Worm (Caenorhabditis elegans) whole organism, L3 larva: ENCODE measurements around the gene wht-3.

Experiments used
- ama-1 ChIP-seq: fragments of 150-350 bp; optimal IDR thresholded peaks from 2 replicates; lab custom pipeline; 2018
- eor-1 ChIP-seq, 2 experiments: fragments of 150-350 bp; optimal IDR thresholded peaks; 2 replicates each; lab custom pipeline; 2014 to 2018; ENCODE audit warnings: missing biosample characterization in 2 of 2, missing genetic modification characterization in 2 of 2
- lin-15B ChIP-seq: fragments of 150-350 bp; optimal IDR thresholded peaks from 2 replicates; lab custom pipeline; 2014; ENCODE audit warnings: missing biosample characterization, missing genetic modification characterization
- nhr-11 ChIP-seq: fragments of 150-350 bp; optimal IDR thresholded peaks from 2 replicates; lab custom pipeline; 2014; ENCODE audit warnings: missing biosample characterization, missing genetic modification characterization
- nhr-237 ChIP-seq: fragments of 150-350 bp; optimal IDR thresholded peaks from 2 replicates; lab custom pipeline; 2014; ENCODE audit warnings: missing biosample characterization, missing genetic modification characterization
- nhr-76 ChIP-seq: fragments of 150-350 bp; sonication (generic microtip); optimal IDR thresholded peaks from 5 replicates; lab custom pipeline; 2014; ENCODE audit warnings: missing biosample characterization, missing genetic modification characterization
- sea-2 ChIP-seq: fragments of 150-350 bp; sonication (generic microtip); optimal IDR thresholded peaks from 4 replicates; lab custom pipeline; 2014; ENCODE audit warnings: missing biosample characterization, missing genetic modification reagents, missing genetic modification characterization
- unc-62 ChIP-seq: fragments of 150-350 bp; sonication (generic microtip); optimal IDR thresholded peaks from 4 replicates; lab custom pipeline; 2014; ENCODE audit warnings: missing biosample characterization, missing genetic modification reagents, missing genetic modification characterization
- ztf-11 ChIP-seq: fragments of 150-350 bp; optimal IDR thresholded peaks from 2 replicates; lab custom pipeline; 2014; ENCODE audit warnings: missing biosample characterization, missing genetic modification characterization

DNA sequence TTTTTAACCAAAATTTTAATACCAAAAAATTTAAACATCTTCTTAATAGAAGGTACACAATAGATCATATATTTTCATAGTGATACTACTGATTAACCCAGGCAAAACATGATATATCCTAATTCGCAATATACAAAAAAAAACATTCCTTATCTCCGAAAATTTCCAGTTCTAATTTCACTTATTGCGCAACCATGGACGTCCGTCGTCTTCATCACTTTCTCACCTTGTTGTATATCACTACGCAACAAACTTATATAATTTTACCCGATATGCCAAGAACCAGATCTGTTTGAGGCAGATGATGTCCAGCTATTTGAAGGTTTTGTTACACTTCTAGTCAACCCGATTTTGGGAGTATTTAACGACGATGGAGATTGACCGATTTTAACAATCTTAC is 36.4 kb upstream of the wht-3 start, which contains the start of gene R74.2:
- no peak for TF ChIP-seq nhr-76 (tag; lab: Kevin White, UChicago)
- TF ChIP-seq unc-62 (GFP tag; lab: Kevin White, UChicago) = no peak
- TF ChIP-seq nhr-11 = no peak
- no peak for TF ChIP-seq sea-2 (GFP tag; lab: Kevin White, UChicago)
- TF ChIP-seq ztf-11 (tag; lab: Kevin White, UChicago) = no peak
- TF ChIP-seq ama-1 (lab: Kevin White, UChicago) = no peak
- TF ChIP-seq lin-15B (tag; lab: Kevin White, UChicago) = no peak
- no peak for TF ChIP-seq eor-1 (tag; optimal IDR thresholded peaks at IDR 0.05; lab: Kevin White, UChicago)
- no peak for TF ChIP-seq nhr-237 (tag; lab: Kevin White, UChicago)
